Fruit fly (Drosophila melanogaster) whole organism, wandering third instar larva: Measurements from ENCODE around the gene CG17472.

ENCODE experiments used
- Abd-B ChIP-seq: fragments of >200 bp; optimal IDR thresholded peaks from 2 replicates; lab custom pipeline; 2017; ENCODE audit warnings: missing biosample characterization, missing genetic modification characterization
- CG32264 ChIP-seq: fragments of 200-800 bp; sonication (Bioruptor generic); optimal IDR thresholded peaks from 2 replicates; lab custom pipeline; 2016; ENCODE audit warnings: missing biosample characterization, missing genetic modification characterization
- CG9705 ChIP-seq: fragments of 200-800 bp; sonication (Bioruptor generic); optimal IDR thresholded peaks from 2 replicates; lab custom pipeline; 2018; ENCODE audit warnings: missing biosample characterization, mild to moderate bottlenecking, missing genetic modification characterization
- CrebA ChIP-seq: fragments of 200-800 bp; sonication (Bioruptor generic); optimal IDR thresholded peaks from 2 replicates; lab custom pipeline; 2016; ENCODE audit warnings: missing biosample characterization, mild to moderate bottlenecking, missing genetic modification characterization, borderline replicate concordance
- Dfd ChIP-seq: fragments of >200 bp; optimal IDR thresholded peaks from 2 replicates; lab custom pipeline; 2017; ENCODE audit warnings: missing biosample characterization, missing genetic modification characterization
- Dif ChIP-seq: fragments of 200-275, 200-300 bp; sonication (Bioruptor generic); optimal IDR thresholded peaks from 2 replicates; lab custom pipeline; 2018; ENCODE audit warnings: missing biosample characterization, missing genetic modification characterization; ENCODE audit not compliant: partially characterized antibody
- HLH106 ChIP-seq: fragments of 200-800 bp; optimal IDR thresholded peaks from 3 replicates; lab custom pipeline; 2019; ENCODE audit warnings: missing biosample characterization, mild to moderate bottlenecking, missing genetic modification characterization, moderate library complexity
- Hnf4 ChIP-seq: fragments of 200-800 bp; sonication (Bioruptor generic); optimal IDR thresholded peaks from 2 replicates; lab custom pipeline; 2016; ENCODE audit warnings: missing biosample characterization, mild to moderate bottlenecking, missing genetic modification characterization
- Hr83 ChIP-seq: fragments of 200-300 bp; sonication (Bioruptor generic); optimal IDR thresholded peaks from 2 replicates; lab custom pipeline; 2016; ENCODE audit warnings: missing biosample characterization, mild to moderate bottlenecking, missing genetic modification characterization, moderate library complexity; ENCODE audit not compliant: poor library complexity, severe bottlenecking
- Jra ChIP-seq: sonication (Bioruptor generic); optimal IDR thresholded peaks from 2 replicates; lab custom pipeline; 2016; ENCODE audit warnings: missing biosample characterization, missing genetic modification characterization
- Mio ChIP-seq: sonication (Bioruptor generic); optimal IDR thresholded peaks from 2 replicates; lab custom pipeline; 2016; ENCODE audit warnings: missing biosample characterization, missing genetic modification characterization
- N ChIP-seq: fragments of >200 bp; optimal IDR thresholded peaks from 2 replicates; lab custom pipeline; 2018; ENCODE audit warnings: missing biosample characterization, missing external identifiers, missing genetic modification characterization
- OdsH ChIP-seq: fragments of 200-800 bp; sonication (Bioruptor generic); optimal IDR thresholded peaks from 2 replicates; lab custom pipeline; 2016; ENCODE audit warnings: missing biosample characterization, mild to moderate bottlenecking, missing genetic modification characterization
- Rel ChIP-seq, 2 experiments: fragments of 200-800 bp; sonication (Bioruptor generic) in 1 of 2; optimal IDR thresholded peaks; 2 replicates in 1 of 2; 3 replicates in 1 of 2; lab custom pipeline; 2016 to 2019; ENCODE audit warnings: mild to moderate bottlenecking in 2 of 2, missing biosample characterization in 2 of 2, missing genetic modification characterization in 2 of 2, moderate library complexity in 1 of 2
- Sp1 ChIP-seq: fragments of 200-800 bp; sonication (Bioruptor generic); optimal IDR thresholded peaks from 3 replicates; lab custom pipeline; 2019; ENCODE audit warnings: missing biosample characterization, mild to moderate bottlenecking, missing genetic modification characterization, moderate library complexity
- Vsx2 ChIP-seq: fragments of 200-300, 225-300 bp; sonication (Bioruptor generic); optimal IDR thresholded peaks from 2 replicates; lab custom pipeline; 2018; ENCODE audit warnings: missing biosample characterization, missing genetic modification characterization; ENCODE audit not compliant: partially characterized antibody
- br ChIP-seq: fragments of 200-800 bp; sonication (Bioruptor generic); optimal IDR thresholded peaks from 2 replicates; lab custom pipeline; 2016; ENCODE audit warnings: missing biosample characterization, missing genetic modification characterization
- brk ChIP-seq: fragments of 200-800 bp; sonication (Bioruptor generic); optimal IDR thresholded peaks from 2 replicates; lab custom pipeline; 2016; ENCODE audit warnings: missing biosample characterization, mild to moderate bottlenecking, missing genetic modification characterization
- dmrt93B ChIP-seq: fragments of 200-800 bp; sonication (Bioruptor generic); optimal IDR thresholded peaks from 2 replicates; lab custom pipeline; 2018; ENCODE audit warnings: missing biosample characterization, mild to moderate bottlenecking, missing genetic modification characterization
- dsf ChIP-seq: sonication (Bioruptor generic); optimal IDR thresholded peaks from 2 replicates; lab custom pipeline; 2016; ENCODE audit warnings: missing biosample characterization, missing genetic modification characterization, borderline replicate concordance
- ey ChIP-seq: fragments of 200-800 bp; sonication (Bioruptor generic); optimal IDR thresholded peaks from 2 replicates; lab custom pipeline; 2016; ENCODE audit warnings: missing biosample characterization, missing genetic modification characterization
- foxo ChIP-seq, 2 experiments: fragments of 200-800 bp; sonication (Bioruptor generic); optimal IDR thresholded peaks; 2 replicates in 1 of 2; 3 replicates in 1 of 2; lab custom pipeline; 2016 to 2017; ENCODE audit warnings: missing biosample characterization in 2 of 2, missing genetic modification characterization in 2 of 2
- fru ChIP-seq: fragments of 200-800 bp; sonication (Bioruptor generic); optimal IDR thresholded peaks from 3 replicates; lab custom pipeline; 2016; ENCODE audit warnings: missing biosample characterization, mild to moderate bottlenecking, missing genetic modification characterization
- h ChIP-seq: fragments of 200-800 bp; sonication (Bioruptor generic); optimal IDR thresholded peaks from 3 replicates; lab custom pipeline; 2016; ENCODE audit warnings: missing biosample characterization, mild to moderate bottlenecking, missing genetic modification characterization
- lola ChIP-seq: fragments of >200 bp; optimal IDR thresholded peaks from 2 replicates; lab custom pipeline; 2017; ENCODE audit warnings: missing biosample characterization, missing genetic modification characterization
- pan ChIP-seq: fragments of >200 bp; optimal IDR thresholded peaks from 2 replicates; lab custom pipeline; 2017
- rgr ChIP-seq: fragments of 200-800 bp; sonication (Bioruptor generic); optimal IDR thresholded peaks from 3 replicates; lab custom pipeline; 2016; ENCODE audit warnings: missing biosample characterization, mild to moderate bottlenecking, missing genetic modification characterization
- sage ChIP-seq: fragments of 200-800 bp; sonication (Bioruptor generic); optimal IDR thresholded peaks from 2 replicates; lab custom pipeline; 2016; ENCODE audit warnings: missing biosample characterization, mild to moderate bottlenecking, missing genetic modification characterization
- sv ChIP-seq: fragments of 200-800 bp; sonication (Bioruptor generic); optimal IDR thresholded peaks from 3 replicates; lab custom pipeline; 2016; ENCODE audit warnings: missing biosample characterization, missing genetic modification characterization
- tai ChIP-seq: sonication (Bioruptor generic); optimal IDR thresholded peaks from 2 replicates; lab custom pipeline; 2016; ENCODE audit warnings: missing biosample characterization, missing genetic modification characterization
- usp ChIP-seq: fragments of >200 bp; optimal IDR thresholded peaks from 2 replicates; lab custom pipeline; 2017; ENCODE audit warnings: missing biosample characterization, missing genetic modification characterization
- woc ChIP-seq: sonication (Bioruptor generic); optimal IDR thresholded peaks from 2 replicates; lab custom pipeline; 2016; ENCODE audit warnings: missing biosample characterization, mild to moderate bottlenecking, missing genetic modification characterization

CG17472 gene

dm6 chr2L:20614222-20614621 lies 20.1 kb upstream of the CG17472 start, which contains the start of gene CG15475:
Gene CG15475, plus strand, starts transcription at chr2L:20614522.
- no peak for TF ChIP-seq rgr (GFP tag; lab: Kevin White, UChicago)
- no peak for TF ChIP-seq Dif (GFP tag; lab: Kevin White, UChicago)
- TF ChIP-seq dsf = no peak
- TF ChIP-seq Hnf4 (GFP tag; lab: Kevin White, UChicago) = no peak
- no peak for TF ChIP-seq br
- no peak for TF ChIP-seq dmrt93B (GFP tag; lab: Kevin White, UChicago)
- TF ChIP-seq Dfd = no peak
- no peak for TF ChIP-seq sage
- TF ChIP-seq ey (GFP tag; lab: Kevin White, UChicago) = no peak
- TF ChIP-seq h = no peak
- no peak for TF ChIP-seq usp (GFP tag; lab: Kevin White, UChicago)
- TF ChIP-seq pan (lab: Kevin White, UChicago) = no peak
- TF ChIP-seq HLH106 (tag; lab: Kevin White, UChicago) = no peak
- no peak for TF ChIP-seq CG32264 (GFP tag; lab: Kevin White, UChicago)
- no peak for TF ChIP-seq Abd-B (GFP tag; lab: Kevin White, UChicago)
- TF ChIP-seq fru = no peak
- TF ChIP-seq OdsH (GFP tag; lab: Kevin White, UChicago) = no peak
- no peak for TF ChIP-seq CrebA (GFP tag; lab: Kevin White, UChicago)

DNA sequence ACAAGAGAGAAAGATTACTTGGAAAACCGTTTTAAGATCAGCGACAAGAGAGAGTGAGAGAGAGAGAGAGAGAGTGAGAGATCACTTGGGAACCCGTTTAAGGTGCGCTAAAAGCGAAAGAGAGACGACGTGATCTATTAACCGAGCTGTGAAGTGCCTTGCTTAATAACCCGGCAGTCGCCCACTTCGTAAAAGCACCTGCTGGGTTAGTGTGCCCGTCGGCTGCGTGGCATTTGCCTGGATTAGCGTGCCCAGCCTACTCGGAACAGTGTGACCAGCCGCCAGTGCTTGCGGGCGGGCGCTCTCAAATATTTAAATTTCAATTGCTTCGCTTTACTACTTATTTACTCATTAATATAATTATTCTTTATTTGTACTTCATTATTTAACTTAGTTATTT lies 4.1 kb downstream of the CG17472 start:
- peak; percentile 16 for TF ChIP-seq h
- no peak for TF ChIP-seq CG32264 (GFP tag; lab: Kevin White, UChicago)
- TF ChIP-seq Dif (GFP tag; lab: Kevin White, UChicago) = peak; percentile 37

dm6 chr2L:20639821-20640220 lies 5.5 kb downstream of the CG17472 start, which contains the start of gene CG31680:
Gene CG31680, plus strand, starts transcription at chr2L:20640121.
- TF ChIP-seq lola (GFP tag; lab: Kevin White, UChicago) (no peak), ey (GFP tag; lab: Kevin White, UChicago) (no peak), OdsH (GFP tag; lab: Kevin White, UChicago) (no peak), Jra (GFP tag; lab: Kevin White, UChicago) (no peak), tai (GFP tag; lab: Kevin White, UChicago) (no peak), Sp1 (GFP tag; lab: Kevin White, UChicago) (no peak), dsf (no peak), Hnf4 (GFP tag; lab: Kevin White, UChicago) (no peak), br (no peak), CG32264 (GFP tag; lab: Kevin White, UChicago) (no peak), woc (GFP tag; lab: Kevin White, UChicago) (no peak), brk (GFP tag; lab: Kevin White, UChicago) (no peak), N (no peak), h (no peak), Vsx2 (GFP tag; lab: Kevin White, UChicago) (no peak), Rel (GFP tag; optimal IDR thresholded peaks at IDR 0.05; lab: Kevin White, UChicago) (no peak), Rel (tag; optimal IDR thresholded peaks at IDR 0.05; lab: Kevin White, UChicago) (no peak), sage (no peak), sv (GFP tag; lab: Kevin White, UChicago) (no peak)

dm6 chr2L:20640617-20641016 lies 6.3 kb downstream of the CG17472 start, which contains the start of gene Sfp38D:
Gene Sfp38D, plus strand, starts transcription at chr2L:20640917.
- TF ChIP-seq br (no peak), foxo (GFP tag; optimal IDR thresholded peaks at IDR 0.05; lab: Kevin White, UChicago) (no peak), CrebA (GFP tag; lab: Kevin White, UChicago) (no peak), Hr83 (GFP tag; lab: Kevin White, UChicago) (no peak), Jra (GFP tag; lab: Kevin White, UChicago) (no peak), CG9705 (GFP tag; lab: Kevin White, UChicago) (no peak), Mio (no peak)

DNA sequence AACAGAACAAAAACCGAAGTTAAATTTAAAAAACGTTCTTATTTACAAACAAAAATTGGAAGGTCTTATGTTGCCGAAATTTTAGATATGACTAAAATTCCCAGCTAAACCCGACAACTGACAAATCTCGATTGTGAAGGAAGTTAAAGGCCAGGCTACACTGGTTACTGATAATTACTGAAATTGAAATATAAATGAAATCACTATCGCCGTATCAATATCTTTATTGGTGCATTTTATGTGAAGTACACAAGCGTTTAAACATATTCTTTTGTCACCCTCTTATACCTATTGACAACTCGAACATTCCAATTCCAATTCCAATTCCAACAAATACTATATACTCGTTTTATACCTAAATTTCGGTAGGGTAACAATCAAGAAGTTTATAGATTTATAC lies 8.8 kb downstream of the CG17472 start, which contains the start of gene CG17470:
TSS of gene CG17470 (minus strand) at position 101 of the 400 bp plus-strand sequence.
- TF ChIP-seq Rel (GFP tag; optimal IDR thresholded peaks at IDR 0.05; lab: Kevin White, UChicago) = no peak
- no peak for TF ChIP-seq Rel (tag; optimal IDR thresholded peaks at IDR 0.05; lab: Kevin White, UChicago)
- no peak for TF ChIP-seq Dfd
- no peak for TF ChIP-seq N
- no peak for TF ChIP-seq lola (GFP tag; lab: Kevin White, UChicago)
- TF ChIP-seq Hr83 (GFP tag; lab: Kevin White, UChicago) = no peak
- no peak for TF ChIP-seq OdsH (GFP tag; lab: Kevin White, UChicago)
- TF ChIP-seq Abd-B (GFP tag; lab: Kevin White, UChicago) = no peak
- no peak for TF ChIP-seq woc (GFP tag; lab: Kevin White, UChicago)
- TF ChIP-seq pan (lab: Kevin White, UChicago) = no peak
- TF ChIP-seq, all 38 proteins: peak for 0
